Fruit fly (Drosophila melanogaster) whole organism, embryonic: ENCODE measurements around the gene Acn.

ENCODE experiments used
- Asciz ChIP-seq: fragments of 200-800 bp; sonication (Bioruptor generic); optimal IDR thresholded peaks from 2 replicates; lab custom pipeline; 2017; ENCODE audit warnings: missing biosample characterization, mild to moderate bottlenecking, missing genetic modification characterization, missing genetic modification reagents
- BEAF-32 ChIP-seq: fragments of 200-800 bp; sonication (Bioruptor generic); optimal IDR thresholded peaks from 3 replicates; lab custom pipeline; 2017; ENCODE audit warnings: missing biosample characterization, missing genetic modification characterization, mild to moderate bottlenecking, moderate library complexity, missing genetic modification reagents
- C15 ChIP-seq: fragments of 200-800 bp; sonication (Bioruptor generic); IDR thresholded peaks from 3 replicates; pipeline ENCODE4 v1.3.6; 2022; ENCODE audit warnings: missing biosample characterization, missing genetic modification characterization
- CG12104 ChIP-seq: fragments of 200-800 bp; sonication (Bioruptor generic); optimal IDR thresholded peaks from 3 replicates; lab custom pipeline; 2016; ENCODE audit warnings: missing biosample characterization, missing genetic modification characterization
- CG12219 ChIP-seq: fragments of 200-800 bp; sonication (Bioruptor generic); optimal IDR thresholded peaks from 3 replicates; lab custom pipeline; 2018; ENCODE audit warnings: missing biosample characterization, mild to moderate bottlenecking, missing genetic modification characterization
- CG12942 ChIP-seq: fragments of 200-800 bp; sonication (Bioruptor generic); optimal IDR thresholded peaks from 3 replicates; lab custom pipeline; 2016; ENCODE audit warnings: missing biosample characterization, missing genetic modification characterization
- CG18011 ChIP-seq: fragments of 200-800 bp; sonication (Bioruptor generic); optimal IDR thresholded peaks from 2 replicates; lab custom pipeline; 2017; ENCODE audit warnings: missing biosample characterization, missing genetic modification characterization, mild to moderate bottlenecking, moderate library complexity, missing genotype
- CG2202 ChIP-seq: fragments of 200-800 bp; sonication (Bioruptor generic); optimal IDR thresholded peaks from 2 replicates; lab custom pipeline; 2018; ENCODE audit warnings: missing biosample characterization, mild to moderate bottlenecking, missing genetic modification characterization
- CG2678 ChIP-seq: fragments of 200-800 bp; sonication (Bioruptor generic); optimal IDR thresholded peaks from 3 replicates; lab custom pipeline; 2019; ENCODE audit warnings: missing biosample characterization, mild to moderate bottlenecking, missing genetic modification characterization, moderate library complexity
- CG4424 ChIP-seq: fragments of 200-800 bp; sonication (Bioruptor generic); optimal IDR thresholded peaks from 3 replicates; lab custom pipeline; 2016; ENCODE audit warnings: missing biosample characterization, missing genetic modification characterization
- CG5245 ChIP-seq: fragments of 200-800 bp; sonication (Bioruptor generic); optimal IDR thresholded peaks from 3 replicates; lab custom pipeline; 2016; ENCODE audit warnings: missing biosample characterization, missing genetic modification characterization
- CG6683 ChIP-seq: fragments of 200-800 bp; sonication (Bioruptor generic); optimal IDR thresholded peaks from 2 replicates; lab custom pipeline; 2017; ENCODE audit warnings: missing biosample characterization, mild to moderate bottlenecking, missing genetic modification characterization, missing genetic modification reagents
- CG8281 ChIP-seq: fragments of 200-800 bp; sonication (Bioruptor generic); optimal IDR thresholded peaks from 2 replicates; lab custom pipeline; 2018; ENCODE audit warnings: missing biosample characterization, mild to moderate bottlenecking, missing genetic modification characterization, moderate library complexity
- CG8290 ChIP-seq, 3 experiments: fragments of 200-800 bp; sonication (Bioruptor generic); optimal IDR thresholded peaks; 2 replicates each; lab custom pipeline; 2016 to 2019; ENCODE audit warnings: missing biosample characterization in 3 of 3, missing genetic modification characterization in 3 of 3, mild to moderate bottlenecking in 2 of 3, moderate library complexity in 1 of 3
- CG9609 ChIP-seq: fragments of 200-800 bp; sonication (Bioruptor generic); optimal IDR thresholded peaks from 3 replicates; lab custom pipeline; 2016; ENCODE audit warnings: missing biosample characterization, missing genetic modification characterization
- CG9932 ChIP-seq: fragments of 200-800 bp; sonication (Bioruptor generic); IDR thresholded peaks from 2 replicates; pipeline ENCODE4 v1.3.6; 2022; ENCODE audit warnings: missing biosample characterization, missing genetic modification characterization
- Dp ChIP-seq: fragments of 200-800 bp; sonication (Bioruptor generic); optimal IDR thresholded peaks from 2 replicates; lab custom pipeline; 2018; ENCODE audit warnings: missing biosample characterization, mild to moderate bottlenecking, missing genetic modification characterization, moderate library complexity
- Elba2 ChIP-seq: fragments of 200-800 bp; sonication (Bioruptor generic); optimal IDR thresholded peaks from 3 replicates; lab custom pipeline; 2016; ENCODE audit warnings: missing biosample characterization, missing genetic modification characterization
- Hmr ChIP-seq: fragments of 200-800 bp; sonication (Bioruptor generic); optimal IDR thresholded peaks from 3 replicates; lab custom pipeline; 2017; ENCODE audit warnings: mild to moderate bottlenecking, missing biosample characterization, missing genetic modification reagents, missing genetic modification characterization
- Hmx ChIP-seq: fragments of 200-800 bp; sonication (Bioruptor generic); optimal IDR thresholded peaks from 2 replicates; lab custom pipeline; 2016; ENCODE audit warnings: missing biosample characterization, missing genetic modification characterization
- Hr78 ChIP-seq, 2 experiments: fragments of 200-800 bp in 1 of 2; fragments of >200 bp in 1 of 2; sonication (Bioruptor generic) in 1 of 2; optimal IDR thresholded peaks; 2 replicates each; lab custom pipeline; 2017 to 2019; ENCODE audit warnings: missing biosample characterization in 2 of 2, missing genetic modification characterization in 2 of 2, mild to moderate bottlenecking in 1 of 2, moderate library complexity in 1 of 2
- Mrtf ChIP-seq: fragments of 200-800 bp; sonication (Bioruptor generic); IDR thresholded peaks from 3 replicates; pipeline ENCODE4 v1.3.6; 2022; ENCODE audit warnings: missing biosample characterization, missing genetic modification characterization
- NC2β ChIP-seq: fragments of 200-800 bp; sonication (Bioruptor generic); optimal IDR thresholded peaks from 2 replicates; lab custom pipeline; 2016; ENCODE audit warnings: missing biosample characterization, missing genetic modification characterization
- Oli ChIP-seq: fragments of 200-800 bp; sonication (Bioruptor generic); optimal IDR thresholded peaks from 2 replicates; lab custom pipeline; 2018; ENCODE audit warnings: missing biosample characterization, mild to moderate bottlenecking, missing genetic modification characterization, moderate library complexity
- Poxn ChIP-seq: fragments of 200-800 bp; sonication (Bioruptor generic); IDR thresholded peaks from 2 replicates; pipeline ENCODE4 v1.3.6; 2022; ENCODE audit warnings: missing biosample characterization, missing genetic modification characterization
- Stat92E ChIP-seq, 3 experiments: fragments of >200 bp in 2 of 3; fragments of 200-800 bp in 1 of 3; sonication (Bioruptor generic) in 1 of 3; optimal IDR thresholded peaks; 2 replicates each; lab custom pipeline; 2017 to 2019; ENCODE audit warnings: missing biosample characterization in 3 of 3, missing genetic modification characterization in 3 of 3, mild to moderate bottlenecking in 1 of 3, moderate library complexity in 1 of 3
- az2 ChIP-seq: fragments of 200-800 bp; sonication (Bioruptor generic); optimal IDR thresholded peaks from 3 replicates; lab custom pipeline; 2016; ENCODE audit warnings: missing biosample characterization, missing genetic modification characterization
- bcd ChIP-seq: fragments of 200-800 bp; sonication (Bioruptor generic); optimal IDR thresholded peaks from 2 replicates; lab custom pipeline; 2017; ENCODE audit warnings: missing biosample characterization, mild to moderate bottlenecking, missing genetic modification characterization
- bigmax ChIP-seq: fragments of 200-800 bp; sonication (Bioruptor generic); optimal IDR thresholded peaks from 2 replicates; lab custom pipeline; 2018; ENCODE audit warnings: missing biosample characterization, mild to moderate bottlenecking, missing genetic modification characterization
- bsh ChIP-seq, 2 experiments: fragments of 200-800 bp; sonication (Bioruptor generic); optimal IDR thresholded peaks; 2 replicates each; lab custom pipeline; 2017 to 2018; ENCODE audit warnings: mild to moderate bottlenecking in 2 of 2, missing biosample characterization in 2 of 2, missing genetic modification characterization in 2 of 2, moderate library complexity in 1 of 2
- chm ChIP-seq: fragments of 200-800 bp; sonication (Bioruptor generic); IDR thresholded peaks from 2 replicates; pipeline ENCODE4 v1.3.6; 2022; ENCODE audit warnings: missing biosample characterization, missing genetic modification characterization
- dan ChIP-seq: fragments of 200-800 bp; sonication (Bioruptor generic); IDR thresholded peaks from 2 replicates; pipeline ENCODE4 v1.3.6; 2022; ENCODE audit warnings: missing biosample characterization, missing genetic modification characterization
- eve ChIP-seq, 2 experiments: fragments of >200 bp; optimal IDR thresholded peaks; 2 replicates each; lab custom pipeline; 2017; ENCODE audit warnings: missing biosample characterization in 2 of 2, missing genetic modification characterization in 2 of 2
- eyg ChIP-seq: fragments of 200-800 bp; sonication (Bioruptor generic); optimal IDR thresholded peaks from 3 replicates; lab custom pipeline; 2016; ENCODE audit warnings: missing biosample characterization, missing genetic modification characterization
- ftz-f1 ChIP-seq: fragments of 200-800 bp; sonication (Bioruptor generic); optimal IDR thresholded peaks from 2 replicates; lab custom pipeline; 2016; ENCODE audit warnings: missing biosample characterization, missing genetic modification characterization
- fu2 ChIP-seq: fragments of 200-800 bp; sonication (Bioruptor generic); optimal IDR thresholded peaks from 2 replicates; lab custom pipeline; 2016; ENCODE audit warnings: missing biosample characterization, missing genetic modification characterization
- hb ChIP-seq: fragments of 200-800 bp; sonication (Bioruptor generic); IDR thresholded peaks from 3 replicates; pipeline ENCODE4 v1.3.6; 2022; ENCODE audit warnings: missing biosample characterization, missing genetic modification characterization; ENCODE audit not compliant: partially characterized antibody
- hkb ChIP-seq, 2 experiments: fragments of 200-800 bp in 1 of 2; fragments of >200 bp in 1 of 2; sonication (Bioruptor generic) in 1 of 2; IDR thresholded peaks in 1 of 2; optimal IDR thresholded peaks in 1 of 2; 2 replicates each; pipeline versions ENCODE4 v1.3.6 to Lab custom; 2017 to 2022; ENCODE audit warnings: missing biosample characterization in 1 of 2, missing genetic modification characterization in 1 of 2
- ind ChIP-seq: fragments of 200-800 bp; sonication (Bioruptor generic); optimal IDR thresholded peaks from 3 replicates; lab custom pipeline; 2016; ENCODE audit warnings: missing biosample characterization, missing genetic modification characterization
- onecut ChIP-seq: fragments of 200-800 bp; sonication (Bioruptor generic); IDR thresholded peaks from 2 replicates; pipeline ENCODE4 v1.3.6; 2022; ENCODE audit warnings: missing biosample characterization, missing genetic modification characterization
- run ChIP-seq: fragments of 200-800 bp; sonication (Bioruptor generic); optimal IDR thresholded peaks from 3 replicates; lab custom pipeline; 2018; ENCODE audit warnings: missing biosample characterization, mild to moderate bottlenecking, missing genetic modification characterization
- sd ChIP-seq: fragments of 200-800 bp; sonication (Bioruptor generic); optimal IDR thresholded peaks from 3 replicates; lab custom pipeline; 2018; ENCODE audit warnings: missing biosample characterization, mild to moderate bottlenecking, missing genetic modification characterization, moderate library complexity
- sima ChIP-seq: fragments of 200-800 bp; sonication (Bioruptor generic); optimal IDR thresholded peaks from 2 replicates; lab custom pipeline; 2016; ENCODE audit warnings: missing biosample characterization, missing genetic modification characterization
- toy ChIP-seq: fragments of 200-800 bp; sonication (Bioruptor generic); IDR thresholded peaks from 2 replicates; pipeline ENCODE4 v1.3.6; 2022; ENCODE audit warnings: missing biosample characterization, missing genetic modification characterization
- trh ChIP-seq: fragments of 200-800 bp; sonication (Bioruptor generic); optimal IDR thresholded peaks from 2 replicates; lab custom pipeline; 2016; ENCODE audit warnings: missing biosample characterization, missing genetic modification characterization
- usp ChIP-seq: fragments of >200 bp; optimal IDR thresholded peaks from 2 replicates; lab custom pipeline; 2017; ENCODE audit warnings: missing biosample characterization, missing genetic modification characterization
- vnd ChIP-seq: fragments of 200-800 bp; sonication (Bioruptor generic); IDR thresholded peaks from 3 replicates; pipeline ENCODE4 v1.3.6; 2022; ENCODE audit warnings: missing biosample characterization, missing genetic modification characterization; ENCODE audit not compliant: partially characterized antibody

Acn gene

dm6 chr2L:19014032-19014880, 30.9 kb upstream of the Acn start (continued):
- peak; percentile 59 for TF ChIP-seq run (tag; lab: Kevin White, UChicago)
- TF ChIP-seq ind = peak; percentile 58
- no peak for TF ChIP-seq BEAF-32 (GFP tag; lab: Kevin White, UChicago)
- TF ChIP-seq Stat92E (GFP tag; optimal IDR thresholded peaks at IDR 0.05; lab: Kevin White, UChicago) = no peak
- TF ChIP-seq CG8281 (tag; lab: Kevin White, UChicago) = peak; percentile 59
- no peak for TF ChIP-seq NC2β
- TF ChIP-seq hkb (optimal IDR thresholded peaks at IDR 0.05; lab: Kevin White, UChicago) = no peak
- peak; percentile 73 for TF ChIP-seq hkb (GFP tag; IDR thresholded peaks at IDR 0.05; lab: Robert Waterston, UW)
- no peak for TF ChIP-seq dan (GFP tag; lab: Robert Waterston, UW)
- no peak for TF ChIP-seq eyg (GFP tag; lab: Kevin White, UChicago)
- TF ChIP-seq CG2678 (tag; lab: Kevin White, UChicago) = peak; percentile 92
- peak; percentile 74 for TF ChIP-seq CG6683 (GFP tag; lab: Kevin White, UChicago)
- TF ChIP-seq C15 (GFP tag; lab: Robert Waterston, UW) = no peak
- TF ChIP-seq vnd = 0 out of 3 replicates have a peak, but pooled peaks have one; percentile 29
- TF ChIP-seq sima = no peak
- TF ChIP-seq CG9609 (GFP tag; lab: Kevin White, UChicago) = no peak
- no peak for TF ChIP-seq Poxn (GFP tag; lab: Robert Waterston, UW)
- peak in 1 of 2 experiments; percentile 26 for TF ChIP-seq Hr78 (GFP tag; optimal IDR thresholded peaks at IDR 0.05; lab: Kevin White, UChicago)
- no peak for TF ChIP-seq eve (GFP tag; optimal IDR thresholded peaks at IDR 0.05; lab: Kevin White, UChicago)
- peak in 1 of 2 experiments; percentile 73 for TF ChIP-seq bsh (GFP tag; optimal IDR thresholded peaks at IDR 0.05; lab: Kevin White, UChicago)
- peak; percentile 52 for TF ChIP-seq onecut (GFP tag; lab: Robert Waterston, UW)
- TF ChIP-seq usp (GFP tag; lab: Kevin White, UChicago) = no peak
- no peak for TF ChIP-seq CG2202 (tag; lab: Kevin White, UChicago)
- peak; percentile 49 for TF ChIP-seq CG12104 (GFP tag; lab: Kevin White, UChicago)
- TF ChIP-seq Dp (GFP tag; lab: Kevin White, UChicago) = no peak
- peak; percentile 39 for TF ChIP-seq CG5245 (GFP tag; lab: Kevin White, UChicago)
- no peak for TF ChIP-seq chm (GFP tag; lab: Robert Waterston, UW)
- TF ChIP-seq CG18011 (GFP tag; lab: Kevin White, UChicago) = peak; percentile 4
- no peak for TF ChIP-seq bigmax (GFP tag; lab: Kevin White, UChicago)
- peak; percentile 53 for TF ChIP-seq CG9932 (GFP tag; lab: Robert Waterston, UW)
- TF ChIP-seq Hmx (GFP tag; lab: Kevin White, UChicago) = no peak
- TF ChIP-seq az2 (GFP tag; lab: Kevin White, UChicago) = peak; percentile 63
- peak; percentile 80 for TF ChIP-seq bcd (GFP tag; lab: Kevin White, UChicago)
- TF ChIP-seq Oli = peak; percentile 76
- TF ChIP-seq CG8290 (GFP tag; optimal IDR thresholded peaks at IDR 0.05; lab: Kevin White, UChicago) = no peak
- peak in 1 of 2 experiments; percentile 25 for TF ChIP-seq CG8290 (tag; optimal IDR thresholded peaks at IDR 0.05; lab: Kevin White, UChicago)
- TF ChIP-seq toy = no peak
- peak; percentile 70 for TF ChIP-seq Asciz (GFP tag; lab: Kevin White, UChicago)
- TF ChIP-seq fu2 (GFP tag; lab: Kevin White, UChicago) = no peak
- TF ChIP-seq hb = no peak
- TF ChIP-seq sd = no peak
- peak; percentile 30 for TF ChIP-seq CG12219 (GFP tag; lab: Kevin White, UChicago)
- TF ChIP-seq ftz-f1 = no peak
- no peak for TF ChIP-seq trh
- TF ChIP-seq Elba2 (GFP tag; lab: Kevin White, UChicago) = no peak
- TF ChIP-seq CG12942 (GFP tag; lab: Kevin White, UChicago) = peak; percentile 15
- TF ChIP-seq CG4424 (GFP tag; lab: Kevin White, UChicago) = peak; percentile 53
- peak; percentile 91 for TF ChIP-seq Hmr (GFP tag; lab: Kevin White, UChicago)
- TF ChIP-seq Mrtf (GFP tag; lab: Robert Waterston, UW) = 0 out of 3 replicates have a peak, but pooled peaks have one; percentile 30
